Fruit fly (Drosophila melanogaster): Measurements from ENCODE around the gene CG15347.
A peak's percentile ranks its signal among the peaks of the same experiment; 100 is the strongest.

dm6 chrX:8497604-8498232, 37.0 kb upstream of the CG15347 start:
- peak; percentile 71 for TF ChIP-seq h (GFP tag; optimal IDR thresholded peaks at IDR 0.05)
- no peak for TF ChIP-seq usp (GFP tag; optimal IDR thresholded peaks at IDR 0.05)
- no peak for TF ChIP-seq Jra (GFP tag; optimal IDR thresholded peaks at IDR 0.05)
- no peak for TF ChIP-seq dl (GFP tag; optimal IDR thresholded peaks at IDR 0.05; ENCODE audit: insufficient read depth in 1 of 2, partially characterized antibody in 2 of 2)
- TF ChIP-seq dsf (GFP tag; optimal IDR thresholded peaks at IDR 0.05; ENCODE audit: borderline replicate concordance) = no peak
- TF ChIP-seq Myc (optimal IDR thresholded peaks at IDR 0.05) = no peak
- TF ChIP-seq Hr83 (GFP tag; optimal IDR thresholded peaks at IDR 0.05; ENCODE audit: poor library complexity, severe bottlenecking) = no peak
- no peak for TF ChIP-seq psq (GFP tag; optimal IDR thresholded peaks at IDR 0.05)
- TF ChIP-seq CG32264 (GFP tag; optimal IDR thresholded peaks at IDR 0.05) = no peak
- no peak for TF ChIP-seq pan (optimal IDR thresholded peaks at IDR 0.05)

Data from whole organism, wandering third instar larva.